Worm (Caenorhabditis elegans) whole organism, early embryonic: ENCODE results near the gene oma-2.

Experiments used
- aly-1 ChIP-seq: sonication (generic microtip); optimal IDR thresholded peaks from 2 replicates; lab custom pipeline; 2016; ENCODE audit warnings: missing genetic modification characterization, missing compliant biosample characterization
- ama-1 ChIP-seq: fragments of 150-350 bp; optimal IDR thresholded peaks from 2 replicates; lab custom pipeline; 2014
- hmg-4 ChIP-seq: fragments of 200-800 bp; sonication (Bioruptor generic); optimal IDR thresholded peaks from 2 replicates; lab custom pipeline; 2018; ENCODE audit warnings: mild to moderate bottlenecking, missing genetic modification characterization, missing compliant biosample characterization
- scrt-1 ChIP-seq: fragments of 200-800 bp; sonication (Bioruptor generic); IDR thresholded peaks from 2 replicates; pipeline ENCODE4 v1.3.6; 2022; ENCODE audit warnings: missing genetic modification characterization, missing compliant biosample characterization
- sea-1 ChIP-seq: fragments of 200-800 bp; sonication (Bioruptor generic); conservative IDR thresholded peaks from 2 replicates; pipeline ENCODE4 v1.3.6; 2022; ENCODE audit warnings: missing genetic modification characterization, missing compliant biosample characterization
- tra-4 ChIP-seq: sonication (generic microtip); optimal IDR thresholded peaks from 2 replicates; lab custom pipeline; 2017; ENCODE audit warnings: missing genetic modification characterization, missing compliant biosample characterization

DNA sequence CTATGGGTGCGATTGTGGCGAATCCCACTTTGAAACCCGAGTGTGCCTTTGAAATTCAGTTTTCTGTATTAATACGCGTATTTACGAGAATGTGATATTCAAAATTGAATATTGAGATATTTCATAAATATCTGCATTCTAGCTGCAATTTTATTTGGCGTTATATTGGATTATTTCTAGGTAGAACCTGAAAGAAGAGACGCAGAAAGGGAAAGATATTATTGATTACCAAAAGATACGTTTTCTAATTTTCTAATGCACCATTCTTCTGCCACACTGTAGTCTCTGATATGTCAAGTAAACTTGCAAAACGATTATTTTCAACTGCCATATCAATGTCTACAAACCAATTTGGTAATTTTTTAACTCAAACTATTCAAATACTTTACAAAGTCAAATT, 7.2 kb upstream of the oma-2 start, which contains the start of gene ech-3:
- TF ChIP-seq ama-1 (lab: Kevin White, UChicago) (no peak), aly-1 (no peak), sea-1 (GFP tag; lab: Robert Waterston, UW) (no peak), scrt-1 (no peak), hmg-4 (GFP tag; lab: Kevin White, UChicago) (no peak), tra-4 (no peak)
